Fruit fly (Drosophila melanogaster) whole organism, embryonic: ENCODE data around the gene Tig.

Experiments
- Bgb ChIP-seq: fragments of 200-800 bp; sonication (Bioruptor generic); IDR thresholded peaks from 2 replicates; pipeline ENCODE4 v1.3.6; 2022; ENCODE audit warnings: missing biosample characterization, missing genetic modification characterization; ENCODE audit not compliant: partially characterized antibody
- Bteb2 ChIP-seq: fragments of 200-800 bp; sonication (Bioruptor generic); optimal IDR thresholded peaks from 2 replicates; lab custom pipeline; 2016; ENCODE audit warnings: missing biosample characterization, missing genetic modification characterization
- C15 ChIP-seq: fragments of 200-800 bp; sonication (Bioruptor generic); IDR thresholded peaks from 3 replicates; pipeline ENCODE4 v1.3.6; 2022; ENCODE audit warnings: missing biosample characterization, missing genetic modification characterization
- CG1024 ChIP-seq: fragments of 200-800 bp; sonication (Bioruptor generic); IDR thresholded peaks from 2 replicates; pipeline ENCODE4 v1.3.6; 2022; ENCODE audit warnings: missing biosample characterization, missing genetic modification characterization
- CG12659 ChIP-seq: fragments of 200-800 bp; sonication (Bioruptor generic); optimal IDR thresholded peaks from 3 replicates; lab custom pipeline; 2017; ENCODE audit warnings: mild to moderate bottlenecking, missing biosample characterization, missing genetic modification reagents, missing genetic modification characterization
- CG1603 ChIP-seq: fragments of 200-800 bp; sonication (Bioruptor generic); optimal IDR thresholded peaks from 2 replicates; lab custom pipeline; 2019; ENCODE audit warnings: missing biosample characterization, mild to moderate bottlenecking, missing genetic modification characterization, moderate library complexity
- CG16863 ChIP-seq: fragments of 200-800 bp; sonication (Bioruptor generic); optimal IDR thresholded peaks from 3 replicates; lab custom pipeline; 2016; ENCODE audit warnings: missing biosample characterization, missing genetic modification characterization
- CG17568 ChIP-seq: fragments of 200-800 bp; sonication (Bioruptor generic); optimal IDR thresholded peaks from 2 replicates; lab custom pipeline; 2018; ENCODE audit warnings: missing biosample characterization, mild to moderate bottlenecking, missing genetic modification characterization, moderate library complexity
- CG17802 ChIP-seq: fragments of 200-800 bp; sonication (Bioruptor generic); optimal IDR thresholded peaks from 2 replicates; lab custom pipeline; 2018; ENCODE audit warnings: missing biosample characterization, mild to moderate bottlenecking, missing genetic modification characterization, moderate library complexity
- CG2875 ChIP-seq: fragments of 200-800 bp; sonication (Bioruptor generic); optimal IDR thresholded peaks from 2 replicates; lab custom pipeline; 2017; ENCODE audit warnings: missing biosample characterization, mild to moderate bottlenecking, missing genetic modification characterization, missing genetic modification reagents
- CG5180 ChIP-seq: fragments of 200-800 bp; sonication (Bioruptor generic); optimal IDR thresholded peaks from 3 replicates; lab custom pipeline; 2017; ENCODE audit warnings: missing biosample characterization, missing genetic modification characterization, mild to moderate bottlenecking, moderate library complexity, missing genetic modification reagents
- CG6813 ChIP-seq: fragments of 200-800 bp; sonication (Bioruptor generic); optimal IDR thresholded peaks from 2 replicates; lab custom pipeline; 2017; ENCODE audit warnings: missing biosample characterization, missing genetic modification characterization, mild to moderate bottlenecking, moderate library complexity, missing genetic modification reagents
- CG7357 ChIP-seq: fragments of 200-800 bp; sonication (Bioruptor generic); IDR thresholded peaks from 3 replicates; pipeline ENCODE4 v1.3.6; 2022; ENCODE audit warnings: missing biosample characterization, missing genetic modification characterization
- CG7839 ChIP-seq: fragments of 200-800 bp; sonication (Bioruptor generic); optimal IDR thresholded peaks from 3 replicates; lab custom pipeline; 2018; ENCODE audit warnings: missing biosample characterization, mild to moderate bottlenecking, missing genetic modification characterization, moderate library complexity
- CG7963 ChIP-seq: fragments of 200-800 bp; sonication (Bioruptor generic); IDR thresholded peaks from 3 replicates; pipeline ENCODE4 v1.3.6; 2022; ENCODE audit warnings: missing biosample characterization, missing genetic modification characterization; ENCODE audit not compliant: partially characterized antibody
- CG8290 ChIP-seq, 3 experiments: fragments of 200-800 bp; sonication (Bioruptor generic); optimal IDR thresholded peaks; 2 replicates each; lab custom pipeline; 2016 to 2019; ENCODE audit warnings: missing biosample characterization in 3 of 3, missing genetic modification characterization in 3 of 3, mild to moderate bottlenecking in 2 of 3, moderate library complexity in 1 of 3
- CG8359 ChIP-seq: fragments of 200-800 bp; sonication (Bioruptor generic); optimal IDR thresholded peaks from 2 replicates; lab custom pipeline; 2017; ENCODE audit warnings: missing biosample characterization, mild to moderate bottlenecking, missing genetic modification characterization, borderline replicate concordance
- CG8924 ChIP-seq: fragments of 200-800 bp; optimal IDR thresholded peaks from 3 replicates; lab custom pipeline; 2019; ENCODE audit warnings: missing biosample characterization, mild to moderate bottlenecking, missing genetic modification characterization, moderate library complexity
- Ets65A ChIP-seq: fragments of 200-800 bp; sonication (Bioruptor generic); peaks from one replicate; lab custom pipeline; 2016; ENCODE audit warnings: missing biosample characterization, missing genetic modification characterization
- HmgD ChIP-seq: fragments of 200-800 bp; sonication (Bioruptor generic); optimal IDR thresholded peaks from 3 replicates; lab custom pipeline; 2016; ENCODE audit warnings: missing biosample characterization, missing genetic modification characterization
- Hr39 ChIP-seq: fragments of >200 bp; optimal IDR thresholded peaks from 2 replicates; lab custom pipeline; 2017
- Med ChIP-seq: fragments of 200-800 bp; sonication (Bioruptor generic); peaks from one replicate; lab custom pipeline; 2016; ENCODE audit warnings: missing biosample characterization, missing genetic modification characterization, mild to moderate bottlenecking, inconsistent platforms, moderate library complexity
- Nf-YC ChIP-seq: fragments of 200-800 bp; optimal IDR thresholded peaks from 3 replicates; lab custom pipeline; 2019; ENCODE audit warnings: missing biosample characterization, mild to moderate bottlenecking, missing genetic modification characterization, moderate library complexity
- Sry-δ ChIP-seq: fragments of 200-800 bp; sonication (Bioruptor generic); optimal IDR thresholded peaks from 2 replicates; lab custom pipeline; 2016; ENCODE audit warnings: missing biosample characterization, missing genetic modification characterization
- Ssrp ChIP-seq: fragments of 200-800 bp; sonication (Bioruptor generic); optimal IDR thresholded peaks from 2 replicates; lab custom pipeline; 2018; ENCODE audit warnings: missing biosample characterization, mild to moderate bottlenecking, missing genetic modification characterization, moderate library complexity
- TFAM ChIP-seq: fragments of 200-800 bp; sonication (Bioruptor generic); optimal IDR thresholded peaks from 2 replicates; lab custom pipeline; 2017; ENCODE audit warnings: missing biosample characterization, missing genetic modification characterization, inconsistent platforms
- ab ChIP-seq: fragments of 200-800 bp; sonication (Bioruptor generic); optimal IDR thresholded peaks from 2 replicates; lab custom pipeline; 2016; ENCODE audit warnings: missing biosample characterization, missing genetic modification characterization
- ase ChIP-seq: fragments of 200-800 bp; sonication (Bioruptor generic); IDR thresholded peaks from 3 replicates; pipeline ENCODE4 v1.3.6; 2022; ENCODE audit warnings: missing biosample characterization, missing genetic modification characterization
- bbx ChIP-seq: fragments of 200-800 bp; sonication (Bioruptor generic); IDR thresholded peaks from 2 replicates; pipeline ENCODE4 v1.3.6; 2022; ENCODE audit warnings: missing biosample characterization, missing genetic modification characterization; ENCODE audit not compliant: partially characterized antibody
- chinmo ChIP-seq: fragments of 200-800 bp; sonication (Bioruptor generic); IDR thresholded peaks from 4 replicates; pipeline ENCODE4 v1.3.6; 2022; ENCODE audit warnings: missing biosample characterization, missing genetic modification characterization; ENCODE audit not compliant: partially characterized antibody
- ci ChIP-seq: fragments of 200-800 bp; sonication (Bioruptor generic); IDR thresholded peaks from 3 replicates; pipeline ENCODE4 v1.3.6; 2022; ENCODE audit warnings: missing biosample characterization, missing genetic modification characterization
- dan ChIP-seq: fragments of 200-800 bp; sonication (Bioruptor generic); IDR thresholded peaks from 2 replicates; pipeline ENCODE4 v1.3.6; 2022; ENCODE audit warnings: missing biosample characterization, missing genetic modification characterization
- exex ChIP-seq: fragments of 200-800 bp; sonication (Bioruptor generic); optimal IDR thresholded peaks from 4 replicates; lab custom pipeline; 2018; ENCODE audit warnings: missing biosample characterization, mild to moderate bottlenecking, missing genetic modification characterization, moderate library complexity
- fd64A ChIP-seq: fragments of 200-800 bp; sonication (Bioruptor generic); optimal IDR thresholded peaks from 3 replicates; lab custom pipeline; 2018; ENCODE audit warnings: missing biosample characterization, mild to moderate bottlenecking, missing genetic modification characterization
- pb ChIP-seq: fragments of 200-800 bp; sonication (Bioruptor generic); optimal IDR thresholded peaks from 3 replicates; lab custom pipeline; 2016; ENCODE audit warnings: missing biosample characterization, missing genetic modification characterization
- sens ChIP-seq: fragments of 200-800 bp; sonication (Bioruptor generic); peaks from one replicate; lab custom pipeline; 2016; ENCODE audit warnings: missing biosample characterization, missing genetic modification characterization
- shn ChIP-seq: fragments of 200-800 bp; sonication (Bioruptor generic); optimal IDR thresholded peaks from 3 replicates; lab custom pipeline; 2016; ENCODE audit warnings: missing biosample characterization, missing genetic modification characterization
- sob ChIP-seq: fragments of 200-800 bp; sonication (Bioruptor generic); IDR thresholded peaks from 2 replicates; pipeline ENCODE4 v1.3.6; 2022; ENCODE audit warnings: missing biosample characterization, missing genetic modification characterization
- vvl ChIP-seq: fragments of 200-800 bp; sonication (Bioruptor generic); IDR thresholded peaks from 2 replicates; pipeline ENCODE4 v1.3.6; 2022; ENCODE audit warnings: missing biosample characterization, missing genetic modification characterization
- wek ChIP-seq: fragments of 200-800 bp; sonication (Bioruptor generic); optimal IDR thresholded peaks from 3 replicates; lab custom pipeline; 2018; ENCODE audit warnings: missing biosample characterization, mild to moderate bottlenecking, missing genetic modification characterization, moderate library complexity

Tig gene

dm6 chr2L:6455032-6455954 is 32.2 kb upstream of the Tig start, which contains the start of gene retm (continued):
- peak; percentile 72 for TF ChIP-seq CG5180 (GFP tag; lab: Kevin White, UChicago)
- no peak; the same call in 2 of the 3 replicates for TF ChIP-seq CG7963 (GFP tag; lab: Robert Waterston, UW)
- TF ChIP-seq sob (GFP tag; lab: Robert Waterston, UW), result peak; percentile 30; the same call in 1 of the 2 replicates
- TF ChIP-seq CG7839 (tag; lab: Kevin White, UChicago), result peak; percentile 1
- TF ChIP-seq CG2875 (GFP tag; lab: Kevin White, UChicago), result peak; percentile 7
- TF ChIP-seq ci, result peak; percentile 45; the same call in 1 of the 3 replicates
- peak; percentile 42; the same call in 1 of the 2 replicates for TF ChIP-seq vvl (GFP tag; lab: Robert Waterston, UW)
- TF ChIP-seq wek, result peak; percentile 59
- TF ChIP-seq ase, result no peak
- peak; percentile 39; the same call in 1 of the 2 replicates for TF ChIP-seq bbx (GFP tag; lab: Robert Waterston, UW)
- TF ChIP-seq TFAM, result no peak
- no peak for TF ChIP-seq Hr39 (lab: Kevin White, UChicago)
- TF ChIP-seq Ssrp (tag; lab: Kevin White, UChicago), result peak; percentile 1
- TF ChIP-seq exex (tag; lab: Kevin White, UChicago), result peak; percentile 15
- no peak for TF ChIP-seq CG8359 (GFP tag; lab: Kevin White, UChicago)
- TF ChIP-seq dan (GFP tag; lab: Robert Waterston, UW), result no peak
- no peak for TF ChIP-seq HmgD
- TF ChIP-seq CG8290 (GFP tag; optimal IDR thresholded peaks at IDR 0.05; lab: Kevin White, UChicago), result no peak
- peak in 1 of 2 experiments; percentile 33 for TF ChIP-seq CG8290 (tag; optimal IDR thresholded peaks at IDR 0.05; lab: Kevin White, UChicago)
- no peak for TF ChIP-seq C15
- TF ChIP-seq CG1603 (tag; lab: Kevin White, UChicago), result peak; percentile 10
- peak; percentile 68 for TF ChIP-seq CG8924 (tag; lab: Kevin White, UChicago)
- TF ChIP-seq Bteb2 (GFP tag; lab: Kevin White, UChicago), result no peak
- peak; percentile 91 for TF ChIP-seq CG7357 (GFP tag; lab: Robert Waterston, UW)
- TF ChIP-seq pb (GFP tag; lab: Kevin White, UChicago), result no peak
- peak; percentile 88 for TF ChIP-seq Nf-YC (tag; lab: Kevin White, UChicago)
- no peak for TF ChIP-seq CG16863
- TF ChIP-seq ab (GFP tag; lab: Kevin White, UChicago), result no peak
- no peak for TF ChIP-seq Sry-δ
- TF ChIP-seq CG17802, result peak; percentile 83
- peak; percentile 19 for TF ChIP-seq fd64A (GFP tag; lab: Kevin White, UChicago)
- TF ChIP-seq CG12659 (GFP tag; lab: Kevin White, UChicago), result no peak
- peak; percentile 10 for TF ChIP-seq CG6813 (GFP tag; lab: Kevin White, UChicago)

DNA sequence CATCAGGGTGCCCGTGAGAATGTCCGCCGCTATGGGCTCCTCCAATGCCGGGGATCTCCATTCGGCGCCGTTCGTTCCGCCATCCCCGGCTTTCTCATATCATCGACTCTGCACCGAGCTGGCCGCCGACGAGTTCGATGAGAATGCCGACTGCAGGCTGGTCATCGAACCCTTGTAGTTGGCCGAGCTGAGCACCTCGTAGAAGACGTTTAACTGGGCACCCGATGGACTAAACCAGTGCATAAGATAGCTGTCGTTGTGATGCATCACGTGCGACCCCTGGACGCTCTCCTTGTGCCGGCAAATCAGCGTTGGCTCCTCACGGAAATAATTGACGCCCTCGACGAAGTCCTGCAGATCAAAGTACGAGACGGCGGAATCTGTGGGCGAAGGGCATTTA is 26.6 kb upstream of the Tig start:
- TF ChIP-seq Bgb (GFP tag; lab: Robert Waterston, UW) (0 out of 2 replicates have a peak, but pooled peaks have one; percentile 10), CG17568 (GFP tag; lab: Kevin White, UChicago) (no peak), shn (GFP tag; lab: Kevin White, UChicago) (no peak), Ets65A (GFP tag; lab: Kevin White, UChicago) (peak; percentile 89), Med (peak; percentile 43), CG1024 (GFP tag; lab: Robert Waterston, UW) (0 out of 2 replicates have a peak, but pooled peaks have one; percentile 3), sens (GFP tag; lab: Kevin White, UChicago) (peak; percentile 26), chinmo (GFP tag; lab: Robert Waterston, UW) (0 out of 4 replicates have a peak, but pooled peaks have one; percentile 18)
